Fruit fly (Drosophila melanogaster): ENCODE measurements around the gene CG15024.

DNA sequence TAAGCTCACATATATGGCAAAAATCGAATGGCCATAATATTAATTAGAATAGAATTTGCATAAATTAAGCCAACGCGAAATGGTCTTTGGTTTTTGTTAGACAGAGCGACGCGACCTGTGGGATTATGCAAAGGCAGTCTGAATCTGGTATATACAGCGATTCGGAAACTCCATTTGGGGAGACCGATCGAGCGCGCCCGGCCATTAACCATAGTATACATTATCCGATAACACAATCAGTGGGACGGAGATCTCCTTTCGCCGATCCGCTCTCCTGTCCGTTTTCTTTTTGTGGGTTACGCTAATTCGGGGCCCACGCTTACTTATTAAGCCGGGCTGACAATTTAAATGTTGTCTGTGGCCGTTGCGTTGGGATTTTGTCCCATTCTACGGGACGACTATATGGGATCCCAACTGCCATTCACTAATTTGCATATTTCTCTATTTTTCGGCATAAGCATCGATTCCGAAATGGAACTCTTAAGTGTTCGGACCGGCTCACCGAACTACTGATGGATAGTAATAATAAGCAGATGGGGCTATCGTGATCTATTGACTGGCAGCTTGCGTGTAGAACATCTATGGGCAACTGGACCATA, 14.1 kb upstream of the CG15024 start:
- no peak for TF ChIP-seq dl (GFP tag; optimal IDR thresholded peaks at IDR 0.05; ENCODE audit: insufficient read depth in 1 of 2, partially characterized antibody in 2 of 2)
- no peak for TF ChIP-seq Hr78 (GFP tag; optimal IDR thresholded peaks at IDR 0.05)
- TF ChIP-seq lola (GFP tag; optimal IDR thresholded peaks at IDR 0.05): no peak
- TF ChIP-seq br (GFP tag; optimal IDR thresholded peaks at IDR 0.05): no peak
- TF ChIP-seq HLH106 (tag; optimal IDR thresholded peaks at IDR 0.05): no peak
- TF ChIP-seq psq (GFP tag; optimal IDR thresholded peaks at IDR 0.05): no peak
- no peak for TF ChIP-seq CrebA (GFP tag; optimal IDR thresholded peaks at IDR 0.05; ENCODE audit: borderline replicate concordance)
- TF ChIP-seq CG32264 (GFP tag; optimal IDR thresholded peaks at IDR 0.05): no peak
- no peak for TF ChIP-seq ey (GFP tag; optimal IDR thresholded peaks at IDR 0.05)
- no peak for TF ChIP-seq rgr (GFP tag; optimal IDR thresholded peaks at IDR 0.05)
- no peak for TF ChIP-seq Myc (optimal IDR thresholded peaks at IDR 0.05)

All from whole organism, wandering third instar larva.